Fruit fly (Drosophila melanogaster) whole organism, wandering third instar larva: Measurements from ENCODE around the gene CG42586.

Experiments used
- jim ChIP-seq: fragments of 175-275, 200-325 bp; sonication (Bioruptor generic); optimal IDR thresholded peaks from 2 replicates; lab custom pipeline; 2016; ENCODE audit warnings: missing biosample characterization, mild to moderate bottlenecking, missing genetic modification characterization
- psq ChIP-seq: fragments of 200-800 bp; sonication (Bioruptor generic); optimal IDR thresholded peaks from 3 replicates; lab custom pipeline; 2017; ENCODE audit warnings: missing biosample characterization, mild to moderate bottlenecking, missing genetic modification characterization, moderate library complexity

dm6 chr2L:14760467-14760866 lies 18.8 kb upstream of the CG42586 start, which contains the start of gene CG4691:
- TF ChIP-seq jim (GFP tag; lab: Kevin White, UChicago) (no peak), psq (GFP tag; lab: Kevin White, UChicago) (no peak)
